Worm (Caenorhabditis elegans) whole organism, late embryonic: ENCODE results near the gene brf-1.

Experiments
- C38D4.7 ChIP-seq: fragments of 200-800 bp; sonication (Bioruptor generic); optimal IDR thresholded peaks from 2 replicates; lab custom pipeline; 2018; ENCODE audit warnings: mild to moderate bottlenecking, missing genetic modification characterization, moderate library complexity, missing compliant biosample characterization
- K02D7.2 ChIP-seq: sonication (generic microtip); optimal IDR thresholded peaks from 2 replicates; lab custom pipeline; 2017; ENCODE audit warnings: mild to moderate bottlenecking, missing genetic modification characterization, missing compliant biosample characterization
- K09A11.1 ChIP-seq: sonication (generic microtip); optimal IDR thresholded peaks from 2 replicates; lab custom pipeline; 2017; ENCODE audit warnings: antibody characterized with exemption, mild to moderate bottlenecking, missing genetic modification characterization, missing compliant biosample characterization; ENCODE audit not compliant: insufficient read depth
- ahr-1 ChIP-seq: sonication (generic microtip); optimal IDR thresholded peaks from 2 replicates; lab custom pipeline; 2016; ENCODE audit warnings: missing genetic modification characterization, missing compliant biosample characterization
- ceh-14 ChIP-seq: sonication (generic microtip); optimal IDR thresholded peaks from 2 replicates; lab custom pipeline; 2016; ENCODE audit warnings: missing genotype, missing genetic modification characterization, missing compliant biosample characterization
- ceh-19 ChIP-seq: fragments of 200-800 bp; sonication (Bioruptor generic); optimal IDR thresholded peaks from 2 replicates; lab custom pipeline; 2018; ENCODE audit warnings: mild to moderate bottlenecking, missing genetic modification characterization, missing compliant biosample characterization
- ceh-2 ChIP-seq: sonication (generic microtip); optimal IDR thresholded peaks from 2 replicates; lab custom pipeline; 2016; ENCODE audit warnings: missing genotype, missing genetic modification characterization, missing compliant biosample characterization
- ceh-24 ChIP-seq: sonication (generic microtip); optimal IDR thresholded peaks from 2 replicates; lab custom pipeline; 2016; ENCODE audit warnings: mild to moderate bottlenecking, missing genetic modification characterization, missing compliant biosample characterization
- ceh-34 ChIP-seq: sonication (generic microtip); optimal IDR thresholded peaks from 2 replicates; lab custom pipeline; 2016; ENCODE audit warnings: mild to moderate bottlenecking, missing genetic modification characterization, missing compliant biosample characterization
- ceh-45 ChIP-seq: fragments of 200-800 bp; sonication (Bioruptor generic); IDR thresholded peaks from 2 replicates; pipeline ENCODE4 v1.3.6; 2022; ENCODE audit warnings: missing genetic modification reagents, missing genetic modification characterization, missing compliant biosample characterization
- ceh-48 ChIP-seq: sonication (generic microtip); optimal IDR thresholded peaks from 2 replicates; lab custom pipeline; 2016; ENCODE audit warnings: missing genetic modification characterization, inconsistent platforms, missing compliant biosample characterization
- ceh-6 ChIP-seq: fragments of 200-800 bp; sonication (Bioruptor generic); optimal IDR thresholded peaks from 2 replicates; lab custom pipeline; 2018; ENCODE audit warnings: mild to moderate bottlenecking, missing genetic modification characterization, missing compliant biosample characterization
- elt-2 ChIP-seq: sonication (generic microtip); optimal IDR thresholded peaks from 2 replicates; lab custom pipeline; 2016; ENCODE audit warnings: missing genetic modification reagents, missing genetic modification characterization, missing compliant biosample characterization
- elt-4 ChIP-seq: sonication (generic microtip); optimal IDR thresholded peaks from 2 replicates; lab custom pipeline; 2016; ENCODE audit warnings: missing genetic modification characterization, missing compliant biosample characterization
- eyg-1 ChIP-seq: sonication (generic microtip); optimal IDR thresholded peaks from 2 replicates; lab custom pipeline; 2016; ENCODE audit warnings: missing genotype, missing genetic modification characterization, missing compliant biosample characterization
- fax-1 ChIP-seq: sonication (generic microtip); optimal IDR thresholded peaks from 2 replicates; lab custom pipeline; 2016; ENCODE audit warnings: missing genotype, missing genetic modification characterization, missing compliant biosample characterization
- fkh-6 ChIP-seq: sonication (generic microtip); optimal IDR thresholded peaks from 2 replicates; lab custom pipeline; 2016; ENCODE audit warnings: missing genetic modification characterization, missing compliant biosample characterization
- gmeb-2 ChIP-seq: sonication (generic microtip); optimal IDR thresholded peaks from 2 replicates; lab custom pipeline; 2016; ENCODE audit warnings: missing genetic modification characterization, inconsistent platforms, missing compliant biosample characterization
- hlh-15 ChIP-seq: sonication (generic microtip); optimal IDR thresholded peaks from 2 replicates; lab custom pipeline; 2016; ENCODE audit warnings: missing genetic modification characterization, missing compliant biosample characterization
- lim-6 ChIP-seq: sonication (generic microtip); optimal IDR thresholded peaks from 2 replicates; lab custom pipeline; 2016; ENCODE audit warnings: missing genetic modification characterization, missing compliant biosample characterization
- madf-2 ChIP-seq: sonication (generic microtip); optimal IDR thresholded peaks from 2 replicates; lab custom pipeline; 2017; ENCODE audit warnings: missing genetic modification characterization, missing compliant biosample characterization
- mec-3 ChIP-seq: sonication (generic microtip); optimal IDR thresholded peaks from 2 replicates; lab custom pipeline; 2016; ENCODE audit warnings: borderline replicate concordance, missing genetic modification characterization, missing compliant biosample characterization
- nfya-1 ChIP-seq: sonication (generic microtip); optimal IDR thresholded peaks from 2 replicates; lab custom pipeline; 2017; ENCODE audit warnings: missing genetic modification characterization, mild to moderate bottlenecking, missing compliant biosample characterization, antibody characterized with exemption, moderate library complexity
- npax-4 ChIP-seq: sonication (generic microtip); optimal IDR thresholded peaks from 2 replicates; lab custom pipeline; 2016; ENCODE audit warnings: missing genetic modification characterization, missing compliant biosample characterization
- odd-2 ChIP-seq: sonication (generic microtip); optimal IDR thresholded peaks from 2 replicates; lab custom pipeline; 2017; ENCODE audit warnings: antibody characterized with exemption, mild to moderate bottlenecking, missing genetic modification characterization, missing compliant biosample characterization
- pax-1 ChIP-seq: fragments of 150-350 bp; optimal IDR thresholded peaks from 2 replicates; lab custom pipeline; 2014; ENCODE audit warnings: missing biosample characterization, missing genetic modification characterization
- pha-4 ChIP-seq: fragments of 150-350 bp; optimal IDR thresholded peaks from 2 replicates; lab custom pipeline; 2018; ENCODE audit warnings: missing biosample characterization, missing genetic modification reagents, missing genetic modification characterization
- pros-1 ChIP-seq: fragments of 150-350 bp; optimal IDR thresholded peaks from 2 replicates; lab custom pipeline; 2014; ENCODE audit warnings: missing biosample characterization, missing genetic modification reagents, missing genetic modification characterization
- sox-4 ChIP-seq: sonication (generic microtip); optimal IDR thresholded peaks from 2 replicates; lab custom pipeline; 2017; ENCODE audit warnings: mild to moderate bottlenecking, missing genetic modification characterization, inconsistent platforms, missing compliant biosample characterization
- tbx-7 ChIP-seq: sonication (generic microtip); optimal IDR thresholded peaks from 2 replicates; lab custom pipeline; 2016; ENCODE audit warnings: missing genotype, missing genetic modification characterization, missing compliant biosample characterization
- ttx-3 ChIP-seq: sonication (generic microtip); optimal IDR thresholded peaks from 2 replicates; lab custom pipeline; 2016; ENCODE audit warnings: missing genetic modification reagents, missing genetic modification characterization, missing compliant biosample characterization
- unc-3 ChIP-seq, 2 experiments: fragments of 200-800 bp in 1 of 2; sonication (Bioruptor generic) in 1 of 2; sonication (generic microtip) in 1 of 2; conservative IDR thresholded peaks in 1 of 2; optimal IDR thresholded peaks in 1 of 2; 2 replicates each; pipeline versions ENCODE4 v1.3.6 to Lab custom; 2016 to 2022; ENCODE audit warnings: missing compliant biosample characterization in 2 of 2, missing genetic modification characterization in 2 of 2, missing genetic modification reagents in 1 of 2
- unc-42 ChIP-seq: sonication (generic microtip); optimal IDR thresholded peaks from 2 replicates; lab custom pipeline; 2016; ENCODE audit warnings: missing genotype, missing genetic modification characterization, missing compliant biosample characterization
- unc-55 ChIP-seq: sonication (generic microtip); optimal IDR thresholded peaks from 2 replicates; lab custom pipeline; 2017; ENCODE audit warnings: missing biosample characterization, missing genetic modification reagents, missing genetic modification characterization

brf-1 gene

ce11 chrII:7272513-7272912 is 33.1 kb upstream of the brf-1 start:
- TF ChIP-seq ceh-19 (GFP tag; lab: Kevin White, UChicago): no peak
- TF ChIP-seq lim-6 (tag; lab: Kevin White, UChicago): no peak
- TF ChIP-seq mec-3 (tag; lab: Kevin White, UChicago): no peak
- no peak for TF ChIP-seq hlh-15 (tag; lab: Kevin White, UChicago)
- TF ChIP-seq odd-2 (tag; lab: Kevin White, UChicago): no peak
- no peak for TF ChIP-seq elt-4
- TF ChIP-seq pros-1 (tag; lab: Kevin White, UChicago): no peak
- TF ChIP-seq eyg-1 (tag; lab: Kevin White, UChicago): no peak
- no peak for TF ChIP-seq K09A11.1
- no peak for TF ChIP-seq ttx-3 (tag; lab: Kevin White, UChicago)
- no peak for TF ChIP-seq ceh-2 (tag; lab: Kevin White, UChicago)
- no peak for TF ChIP-seq ceh-24
- no peak for TF ChIP-seq unc-3 (GFP tag; conservative IDR thresholded peaks at IDR 0.05; lab: Robert Waterston, UW)
- no peak for TF ChIP-seq unc-3 (tag; optimal IDR thresholded peaks at IDR 0.05; lab: Kevin White, UChicago)
- no peak for TF ChIP-seq ceh-6 (GFP tag; lab: Kevin White, UChicago)
- no peak for TF ChIP-seq C38D4.7 (GFP tag; lab: Kevin White, UChicago)
- TF ChIP-seq, all 69 proteins: peak for 0

DNA sequence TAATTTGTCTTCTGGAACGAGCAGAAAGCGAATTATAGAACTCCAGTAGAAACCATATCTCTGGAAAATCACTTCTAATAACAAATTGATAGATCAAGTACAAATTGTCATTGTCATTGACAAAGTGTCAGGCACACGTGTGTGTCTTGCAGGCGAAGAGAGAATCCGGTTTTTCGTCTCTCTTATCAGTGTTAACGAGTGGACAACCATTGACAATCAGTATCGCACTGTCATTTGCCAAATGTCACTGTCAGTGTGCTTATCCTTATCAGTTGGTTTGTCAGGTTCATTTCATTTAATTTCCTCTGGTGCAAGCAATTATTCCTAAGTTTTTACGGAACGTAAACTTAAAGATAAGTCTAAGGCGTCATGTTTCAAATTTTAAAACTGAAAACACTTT is 32.1 kb upstream of the brf-1 start:
- no peak for TF ChIP-seq odd-2 (tag; lab: Kevin White, UChicago)
- TF ChIP-seq elt-2 (tag; lab: Kevin White, UChicago): peak; percentile 73

ce11 chrII:7277257-7277656 is 28.4 kb upstream of the brf-1 start:
- no peak for TF ChIP-seq tbx-7 (tag; lab: Kevin White, UChicago)
- no peak for TF ChIP-seq C38D4.7 (GFP tag; lab: Kevin White, UChicago)
- TF ChIP-seq gmeb-2 (tag; lab: Kevin White, UChicago): no peak
- TF ChIP-seq eyg-1 (tag; lab: Kevin White, UChicago): no peak
- TF ChIP-seq K02D7.2 (tag; lab: Kevin White, UChicago): no peak
- TF ChIP-seq ceh-48 (tag; lab: Kevin White, UChicago): no peak
- no peak for TF ChIP-seq pax-1
- TF ChIP-seq fax-1 (tag; lab: Kevin White, UChicago): no peak
- no peak for TF ChIP-seq sox-4 (tag; lab: Kevin White, UChicago)
- TF ChIP-seq, all 69 proteins: peak for 0

ce11 chrII:7277925-7278324 is 27.7 kb upstream of the brf-1 start:
- TF ChIP-seq C38D4.7 (GFP tag; lab: Kevin White, UChicago) (no peak), pha-4 (tag; lab: Kevin White, UChicago) (no peak), ceh-24 (no peak), madf-2 (tag; lab: Kevin White, UChicago) (no peak), ceh-45 (no peak), unc-55 (no peak), nfya-1 (tag; lab: Kevin White, UChicago) (no peak), fkh-6 (no peak), sox-4 (tag; lab: Kevin White, UChicago) (no peak), ceh-2 (tag; lab: Kevin White, UChicago) (no peak), ceh-6 (GFP tag; lab: Kevin White, UChicago) (no peak), eyg-1 (tag; lab: Kevin White, UChicago) (no peak)

DNA sequence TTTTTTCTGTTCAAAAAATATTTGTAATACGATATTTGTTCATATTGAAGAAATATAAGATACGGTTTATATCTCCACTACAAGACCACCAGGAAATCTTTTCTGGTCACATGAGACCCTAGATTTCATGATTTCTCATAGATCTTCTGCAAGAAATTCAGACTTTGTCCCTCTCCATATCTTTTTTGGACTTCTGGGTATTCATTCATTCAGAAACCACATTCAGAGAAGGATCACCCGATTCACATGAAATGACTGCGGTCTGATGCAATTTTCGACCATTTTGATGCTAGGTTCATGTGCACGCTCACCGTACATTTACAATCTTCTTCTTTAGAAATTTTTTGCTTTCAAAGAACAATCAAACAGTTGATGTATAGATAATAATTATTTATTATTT is 25.9 kb upstream of the brf-1 start:
- TF ChIP-seq unc-42 (tag; lab: Kevin White, UChicago): no peak
- TF ChIP-seq ahr-1 (tag; lab: Kevin White, UChicago): no peak
- no peak for TF ChIP-seq ceh-14
- TF ChIP-seq madf-2 (tag; lab: Kevin White, UChicago): no peak
- no peak for TF ChIP-seq pha-4 (tag; lab: Kevin White, UChicago)
- no peak for TF ChIP-seq npax-4 (tag; lab: Kevin White, UChicago)
- TF ChIP-seq ceh-34: no peak
- TF ChIP-seq, all 69 proteins: peak for 0
